Worm (Caenorhabditis elegans) whole organism, midembryonic: ENCODE data around the gene mml-1.

Experiments
- T22C8.4 ChIP-seq: fragments of 200-800 bp; sonication (Bioruptor generic); IDR thresholded peaks from 2 replicates; pipeline ENCODE4 v1.3.6; 2022; ENCODE audit warnings: missing genetic modification characterization, missing compliant biosample characterization
- cog-1 ChIP-seq: sonication (generic microtip); optimal IDR thresholded peaks from 2 replicates; lab custom pipeline; 2016; ENCODE audit warnings: missing genetic modification characterization, missing compliant biosample characterization
- flt-1 ChIP-seq: fragments of 200-800 bp; sonication (Bioruptor generic); IDR thresholded peaks from 2 replicates; pipeline ENCODE4 v1.3.6; 2022; ENCODE audit warnings: missing genetic modification characterization, missing compliant biosample characterization
- klf-2 ChIP-seq: fragments of 200-800 bp; sonication (Bioruptor generic); conservative IDR thresholded peaks from 2 replicates; pipeline ENCODE4 v1.3.6; 2022; ENCODE audit warnings: missing genetic modification reagents, missing genetic modification characterization, missing compliant biosample characterization
- med-1 ChIP-seq: sonication (generic microtip); optimal IDR thresholded peaks from 2 replicates; lab custom pipeline; 2017; ENCODE audit warnings: missing genetic modification characterization, mild to moderate bottlenecking, missing compliant biosample characterization, antibody characterized with exemption, missing genetic modification reagents; ENCODE audit not compliant: insufficient read depth
- ref-1 ChIP-seq: fragments of 200-800 bp; sonication (Bioruptor generic); conservative IDR thresholded peaks from 2 replicates; pipeline ENCODE4 v1.3.6; 2022; ENCODE audit warnings: missing genetic modification reagents, missing genetic modification characterization, missing compliant biosample characterization
- tab-1 ChIP-seq: fragments of 200-800 bp; sonication (Bioruptor generic); IDR thresholded peaks from 2 replicates; pipeline ENCODE4 v1.3.6; 2022; ENCODE audit warnings: missing genetic modification characterization, missing compliant biosample characterization
- ztf-23 ChIP-seq: fragments of 200-800 bp; sonication (Bioruptor generic); IDR thresholded peaks from 2 replicates; pipeline ENCODE4 v1.3.6; 2022; ENCODE audit warnings: missing genetic modification reagents, missing genetic modification characterization, missing compliant biosample characterization
- ztf-29 ChIP-seq: fragments of 200-800 bp; sonication (Bioruptor generic); IDR thresholded peaks from 2 replicates; pipeline ENCODE4 v1.3.6; 2022; ENCODE audit warnings: missing genetic modification reagents, missing genetic modification characterization, missing compliant biosample characterization

Gene mml-1

ce11 chrIII:7338009-7338408 lies 36.5 kb downstream of the mml-1 start:
- TF ChIP-seq klf-2 (GFP tag; lab: Robert Waterston, UW) = no peak
- no peak for TF ChIP-seq cog-1
- no peak for TF ChIP-seq ztf-23
- no peak for TF ChIP-seq ztf-29 (GFP tag; lab: Robert Waterston, UW)
- TF ChIP-seq ref-1 (GFP tag; lab: Robert Waterston, UW) = no peak
- TF ChIP-seq T22C8.4 = no peak
- no peak for TF ChIP-seq med-1 (GFP tag; lab: Kevin White, UChicago)
- TF ChIP-seq flt-1 (GFP tag; lab: Robert Waterston, UW) = no peak
- no peak for TF ChIP-seq tab-1

ce11 chrIII:7336214-7336613 lies 38.3 kb downstream of the mml-1 start, which contains the start of gene gsp-2:
gsp-2 (plus strand) TSS chrIII:7336587.
- TF ChIP-seq ref-1 (GFP tag; lab: Robert Waterston, UW) = no peak
- TF ChIP-seq tab-1 = no peak
- no peak for TF ChIP-seq T22C8.4
- peak; percentile 63 for TF ChIP-seq flt-1 (GFP tag; lab: Robert Waterston, UW)

ce11 chrIII:7335220-7335619 lies 39.3 kb downstream of the mml-1 start, which contains the start of gene F56C9.10:
F56C9.10 (minus strand) TSS chrIII:7335316.
- no peak for TF ChIP-seq flt-1 (GFP tag; lab: Robert Waterston, UW)
- TF ChIP-seq ztf-23 = peak; percentile 65; the same call in 1 of the 2 replicates

ce11 chrIII:7333906-7334531 lies 40.5 kb downstream of the mml-1 start:
- 0 out of 2 replicates have a peak, but pooled peaks have one; percentile 42 for TF ChIP-seq flt-1 (GFP tag; lab: Robert Waterston, UW)

DNA sequence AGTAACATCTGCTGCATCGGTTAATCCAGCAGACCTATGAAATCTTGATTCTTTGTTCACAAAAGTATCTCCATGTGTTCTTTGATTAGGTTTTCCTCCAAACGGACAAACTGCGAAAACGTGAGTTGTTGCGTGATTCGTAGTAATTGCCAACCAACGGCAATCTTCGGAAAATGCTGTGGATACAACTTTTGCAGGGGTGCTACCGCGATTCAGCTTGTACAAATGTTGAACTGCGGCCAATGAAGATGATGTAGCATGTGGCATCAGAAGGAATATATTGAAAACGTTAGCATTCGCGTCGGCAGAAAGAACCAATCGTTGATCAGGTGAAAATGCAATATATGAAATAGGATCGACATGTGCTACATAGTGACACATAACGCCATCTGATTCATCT lies 42.9 kb downstream of the mml-1 start:
- TF ChIP-seq ztf-23 (no peak), T22C8.4 (no peak), cog-1 (no peak), klf-2 (GFP tag; lab: Robert Waterston, UW) (no peak), ztf-29 (GFP tag; lab: Robert Waterston, UW) (no peak), med-1 (GFP tag; lab: Kevin White, UChicago) (no peak), ref-1 (GFP tag; lab: Robert Waterston, UW) (no peak), flt-1 (GFP tag; lab: Robert Waterston, UW) (no peak), tab-1 (no peak)

ce11 chrIII:7329155-7329732 lies 45.3 kb downstream of the mml-1 start, which contains the start of gene lab-2:
lab-2 (minus strand) TSS chrIII:7329607.
- TF ChIP-seq ztf-29 (GFP tag; lab: Robert Waterston, UW) (no peak), T22C8.4 (no peak), klf-2 (GFP tag; lab: Robert Waterston, UW) (no peak)

ce11 chrIII:7323331-7323730 lies 51.2 kb downstream of the mml-1 start:
- TF ChIP-seq ztf-23 = no peak
- TF ChIP-seq cog-1 = no peak
- TF ChIP-seq flt-1 (GFP tag; lab: Robert Waterston, UW) = no peak
- no peak for TF ChIP-seq ztf-29 (GFP tag; lab: Robert Waterston, UW)
- no peak for TF ChIP-seq med-1 (GFP tag; lab: Kevin White, UChicago)
- no peak for TF ChIP-seq klf-2 (GFP tag; lab: Robert Waterston, UW)
- TF ChIP-seq T22C8.4 = no peak
- TF ChIP-seq ref-1 (GFP tag; lab: Robert Waterston, UW) = no peak
- no peak for TF ChIP-seq tab-1

- TF ChIP-seq tab-1 (no peak), cog-1 (no peak)
These were observed 52.5 kb downstream of the mml-1 start for ce11 chrIII:7322018-7322417.
